Worm (Caenorhabditis elegans) whole organism, young adult: ENCODE measurements around the gene C04C3.7.

Experiments
- D2030.7 ChIP-seq: fragments of 200-800 bp; sonication (Bioruptor generic); IDR thresholded peaks from 2 replicates; pipeline ENCODE4 v1.3.6; 2022; ENCODE audit warnings: missing genetic modification reagents, missing genetic modification characterization, missing compliant biosample characterization
- egl-44 ChIP-seq: fragments of 200-800 bp; sonication (Bioruptor generic); IDR thresholded peaks from 2 replicates; pipeline ENCODE4 v1.3.6; 2022; ENCODE audit warnings: missing genetic modification reagents, missing genetic modification characterization, missing compliant biosample characterization
- egrh-3 ChIP-seq: fragments of 200-800 bp; sonication (Bioruptor generic); IDR thresholded peaks from 2 replicates; pipeline ENCODE4 v1.3.6; 2022; ENCODE audit warnings: missing genetic modification reagents, missing genetic modification characterization, missing compliant biosample characterization
- madf-10 ChIP-seq: sonication (generic microtip); optimal IDR thresholded peaks from 2 replicates; lab custom pipeline; 2016; ENCODE audit warnings: mild to moderate bottlenecking, missing genetic modification characterization, missing compliant biosample characterization
- madf-8 ChIP-seq: fragments of 200-800 bp; sonication (Bioruptor generic); conservative IDR thresholded peaks from 2 replicates; pipeline ENCODE4 v1.3.6; 2022; ENCODE audit warnings: missing genetic modification reagents, missing genetic modification characterization, missing compliant biosample characterization
- pha-4 ChIP-seq: fragments of 150-350 bp; sonication (generic microtip); optimal IDR thresholded peaks from 2 replicates; lab custom pipeline; 2014; ENCODE audit warnings: missing biosample characterization, missing genetic modification reagents, missing genetic modification characterization
- rcor-1 ChIP-seq: fragments of 200-800 bp; sonication (Bioruptor generic); IDR thresholded peaks from 2 replicates; pipeline ENCODE4 v1.3.6; 2022; ENCODE audit warnings: missing genetic modification reagents, missing genetic modification characterization, missing compliant biosample characterization

DNA sequence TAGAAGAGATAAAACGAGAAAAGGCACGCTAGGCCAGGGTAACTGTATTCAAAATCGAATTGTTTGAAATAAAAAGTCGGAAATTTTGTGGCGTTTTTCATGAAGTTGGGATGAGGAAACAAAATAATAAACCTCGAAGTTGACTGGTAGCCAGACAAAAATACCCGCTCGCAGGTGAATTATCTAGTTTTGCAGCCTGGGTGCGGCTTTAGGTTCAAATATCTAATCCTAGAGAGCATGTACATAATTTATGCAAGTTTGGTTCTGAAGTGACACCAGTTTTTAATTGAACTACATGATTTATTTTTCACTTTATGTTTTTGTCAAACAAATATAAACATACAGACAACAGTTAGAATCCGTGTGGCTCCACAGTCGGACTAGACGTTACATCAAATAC lies 48.5 kb upstream of the C04C3.7 start, which contains the start of gene srz-37:
- TF ChIP-seq D2030.7 (GFP tag; lab: Robert Waterston, UW) (no peak), rcor-1 (no peak), madf-10 (no peak), pha-4 (tag; lab: Kevin White, UChicago) (no peak), madf-8 (GFP tag; lab: Robert Waterston, UW) (no peak), egl-44 (no peak), egrh-3 (GFP tag; lab: Robert Waterston, UW) (no peak)
